Worm (Caenorhabditis elegans) whole organism, young adult: Measurements from ENCODE around the gene srsx-31.

ENCODE experiments used
- B0019.2 ChIP-seq: fragments of 200-800 bp; sonication (Bioruptor generic); conservative IDR thresholded peaks from 2 replicates; pipeline ENCODE4 v1.3.6; 2022; ENCODE audit warnings: missing genetic modification reagents, missing genetic modification characterization, missing compliant biosample characterization
- B0336.3 ChIP-seq: fragments of 200-800 bp; sonication (Bioruptor generic); IDR thresholded peaks from 2 replicates; pipeline ENCODE4 v1.3.6; 2022; ENCODE audit warnings: missing genetic modification characterization, missing compliant biosample characterization
- C06A6.2 ChIP-seq: fragments of 200-800 bp; sonication (Bioruptor generic); conservative IDR thresholded peaks from 2 replicates; pipeline ENCODE4 v1.3.6; 2022; ENCODE audit warnings: missing genetic modification characterization, missing compliant biosample characterization
- C17E4.6 ChIP-seq: fragments of 200-800 bp; sonication (Bioruptor generic); IDR thresholded peaks from 2 replicates; pipeline ENCODE4 v1.3.6; 2022; ENCODE audit warnings: missing genetic modification reagents, missing genetic modification characterization, missing compliant biosample characterization
- F39B2.1 ChIP-seq: fragments of 200-800 bp; sonication (Bioruptor generic); IDR thresholded peaks from 2 replicates; pipeline ENCODE4 v1.3.6; 2022; ENCODE audit warnings: missing genetic modification reagents, missing genetic modification characterization, missing compliant biosample characterization
- K12H6.12 ChIP-seq: fragments of 200-800 bp; sonication (Bioruptor generic); optimal IDR thresholded peaks from 2 replicates; lab custom pipeline; 2018; ENCODE audit warnings: mild to moderate bottlenecking, missing genetic modification characterization, missing compliant biosample characterization
- Y53F4B.3 ChIP-seq: fragments of 200-800 bp; sonication (Bioruptor generic); IDR thresholded peaks from 2 replicates; pipeline ENCODE4 v1.3.6; 2022; ENCODE audit warnings: missing genetic modification reagents, missing genetic modification characterization, missing compliant biosample characterization
- Y67H2A.10 ChIP-seq: fragments of 200-800 bp; sonication (Bioruptor generic); conservative IDR thresholded peaks from 2 replicates; pipeline ENCODE4 v1.3.6; 2022; ENCODE audit warnings: missing genetic modification reagents, missing genetic modification characterization, missing compliant biosample characterization
- ZK185.1 ChIP-seq: sonication (generic microtip); optimal IDR thresholded peaks from 2 replicates; lab custom pipeline; 2016; ENCODE audit warnings: mild to moderate bottlenecking, missing genetic modification characterization, missing compliant biosample characterization; ENCODE audit not compliant: poor library complexity, severe bottlenecking
- ama-1 ChIP-seq, 3 experiments: fragments of 150-350 bp in 1 of 3; sonication (generic microtip) in 2 of 3; optimal IDR thresholded peaks; 2 replicates each; lab custom pipeline; 2014 to 2018; ENCODE audit warnings: missing biosample characterization in 2 of 3, missing genetic modification characterization in 2 of 3, missing genetic modification reagents in 2 of 3
- athp-1 ChIP-seq: sonication (generic microtip); optimal IDR thresholded peaks from 2 replicates; lab custom pipeline; 2017; ENCODE audit warnings: mild to moderate bottlenecking, missing genetic modification characterization, missing compliant biosample characterization
- attf-3 ChIP-seq: fragments of 200-800 bp; sonication (Bioruptor generic); conservative IDR thresholded peaks from 2 replicates; pipeline ENCODE4 v1.3.6; 2022; ENCODE audit warnings: missing genetic modification reagents, missing genetic modification characterization, missing compliant biosample characterization
- attf-6 ChIP-seq: fragments of 200-800 bp; sonication (Bioruptor generic); IDR thresholded peaks from 2 replicates; pipeline ENCODE4 v1.3.6; 2022; ENCODE audit warnings: missing genetic modification reagents, missing genetic modification characterization, missing compliant biosample characterization
- cebp-2 ChIP-seq: fragments of 200-800 bp; sonication (Bioruptor generic); IDR thresholded peaks from 2 replicates; pipeline ENCODE4 v1.3.6; 2022; ENCODE audit warnings: missing genetic modification characterization, missing compliant biosample characterization
- ceh-100 ChIP-seq: fragments of 200-800 bp; sonication (Bioruptor generic); IDR thresholded peaks from 2 replicates; pipeline ENCODE4 v1.3.6; 2022; ENCODE audit warnings: missing genetic modification reagents, missing genetic modification characterization, missing compliant biosample characterization
- ceh-27 ChIP-seq: fragments of 200-800 bp; sonication (Bioruptor generic); optimal IDR thresholded peaks from 2 replicates; lab custom pipeline; 2018; ENCODE audit warnings: mild to moderate bottlenecking, missing genetic modification characterization, moderate library complexity, missing compliant biosample characterization
- ceh-40 ChIP-seq: fragments of 200-800 bp; sonication (Bioruptor generic); IDR thresholded peaks from 2 replicates; pipeline ENCODE4 v1.3.6; 2022; ENCODE audit warnings: missing genetic modification characterization, missing compliant biosample characterization
- ceh-58 ChIP-seq: fragments of 200-800 bp; sonication (Bioruptor generic); IDR thresholded peaks from 2 replicates; pipeline ENCODE4 v1.3.6; 2022; ENCODE audit warnings: missing genetic modification characterization, missing compliant biosample characterization
- ceh-91 ChIP-seq: fragments of 200-800 bp; sonication (Bioruptor generic); IDR thresholded peaks from 2 replicates; pipeline ENCODE4 v1.3.6; 2022; ENCODE audit warnings: missing genetic modification reagents, missing genetic modification characterization, missing compliant biosample characterization
- chd-7 ChIP-seq: sonication (generic microtip); optimal IDR thresholded peaks from 2 replicates; lab custom pipeline; 2016; ENCODE audit warnings: mild to moderate bottlenecking, missing genetic modification characterization, moderate library complexity, missing compliant biosample characterization
- dox-1 ChIP-seq: fragments of 200-800 bp; sonication (Bioruptor generic); IDR thresholded peaks from 2 replicates; pipeline ENCODE4 v1.3.6; 2022; ENCODE audit warnings: missing genetic modification reagents, missing genetic modification characterization, missing compliant biosample characterization
- dpff-1 ChIP-seq: sonication (generic microtip); optimal IDR thresholded peaks from 2 replicates; lab custom pipeline; 2017; ENCODE audit warnings: mild to moderate bottlenecking, missing genetic modification characterization, missing compliant biosample characterization
- efl-1 ChIP-seq: fragments of 150-350 bp; optimal IDR thresholded peaks from 2 replicates; lab custom pipeline; 2014; ENCODE audit warnings: missing biosample characterization, missing genetic modification reagents, missing genetic modification characterization
- egl-44 ChIP-seq: fragments of 200-800 bp; sonication (Bioruptor generic); IDR thresholded peaks from 2 replicates; pipeline ENCODE4 v1.3.6; 2022; ENCODE audit warnings: missing genetic modification reagents, missing genetic modification characterization, missing compliant biosample characterization
- egrh-3 ChIP-seq: fragments of 200-800 bp; sonication (Bioruptor generic); IDR thresholded peaks from 2 replicates; pipeline ENCODE4 v1.3.6; 2022; ENCODE audit warnings: missing genetic modification reagents, missing genetic modification characterization, missing compliant biosample characterization
- ekl-4 ChIP-seq: fragments of 200-800 bp; sonication (Bioruptor generic); IDR thresholded peaks from 2 replicates; pipeline ENCODE4 v1.3.6; 2022; ENCODE audit warnings: missing genetic modification reagents, missing genetic modification characterization, missing compliant biosample characterization
- ets-4 ChIP-seq: fragments of 200-800 bp; sonication (Bioruptor generic); optimal IDR thresholded peaks from 2 replicates; lab custom pipeline; 2018; ENCODE audit warnings: mild to moderate bottlenecking, missing genetic modification characterization, missing compliant biosample characterization
- hmg-20 ChIP-seq: fragments of 200-800 bp; sonication (Bioruptor generic); IDR thresholded peaks from 2 replicates; pipeline ENCODE4 v1.3.6; 2022; ENCODE audit warnings: missing genetic modification reagents, missing genetic modification characterization, missing compliant biosample characterization
- hrde-1 ChIP-seq: sonication (generic microtip); optimal IDR thresholded peaks from 2 replicates; lab custom pipeline; 2016; ENCODE audit warnings: missing genetic modification characterization, mild to moderate bottlenecking, missing compliant biosample characterization, moderate library complexity, missing genotype, missing genetic modification reagents, borderline replicate concordance
- hsf-1 ChIP-seq: fragments of 200-800 bp; sonication (Bioruptor generic); IDR thresholded peaks from 2 replicates; pipeline ENCODE4 v1.3.6; 2022; ENCODE audit warnings: missing genetic modification reagents, missing genetic modification characterization, missing compliant biosample characterization
- lag-1 ChIP-seq: fragments of 200-800 bp; sonication (Bioruptor generic); IDR thresholded peaks from 2 replicates; pipeline ENCODE4 v1.3.6; 2022; ENCODE audit warnings: missing genetic modification reagents, missing genetic modification characterization, missing compliant biosample characterization
- let-607 ChIP-seq, 2 experiments: fragments of 200-800 bp in 1 of 2; sonication (Bioruptor generic) in 1 of 2; sonication (generic microtip) in 1 of 2; optimal IDR thresholded peaks; 2 replicates each; lab custom pipeline; 2016 to 2018; ENCODE audit warnings: mild to moderate bottlenecking in 2 of 2, missing compliant biosample characterization in 2 of 2, missing genetic modification characterization in 2 of 2, moderate library complexity in 2 of 2, missing genotype in 1 of 2
- lin-35 ChIP-seq, 3 experiments: fragments of 150-350 bp in 2 of 3; sonication (generic microtip) in 1 of 3; optimal IDR thresholded peaks; 2 replicates each; lab custom pipeline; 2014 to 2018; ENCODE audit warnings: missing biosample characterization in 3 of 3, missing genetic modification characterization in 3 of 3, missing genetic modification reagents in 3 of 3
- lin-54 ChIP-seq: fragments of 200-800 bp; sonication (Bioruptor generic); optimal IDR thresholded peaks from 2 replicates; lab custom pipeline; 2018; ENCODE audit warnings: mild to moderate bottlenecking, missing genetic modification characterization, missing compliant biosample characterization
- lsl-1 ChIP-seq: fragments of 200-800 bp; sonication (Bioruptor generic); optimal IDR thresholded peaks from 2 replicates; lab custom pipeline; 2018; ENCODE audit warnings: mild to moderate bottlenecking, missing genetic modification characterization, moderate library complexity, missing compliant biosample characterization
- lsy-27 ChIP-seq: sonication (generic microtip); optimal IDR thresholded peaks from 2 replicates; lab custom pipeline; 2017; ENCODE audit warnings: missing genetic modification characterization, mild to moderate bottlenecking, missing compliant biosample characterization, antibody characterized with exemption, missing genotype, borderline replicate concordance; ENCODE audit not compliant: insufficient read depth
- madf-3 ChIP-seq: fragments of 200-800 bp; sonication (Bioruptor generic); IDR thresholded peaks from 2 replicates; pipeline ENCODE4 v1.3.6; 2022; ENCODE audit warnings: missing genetic modification reagents, missing genetic modification characterization, missing compliant biosample characterization
- madf-6 ChIP-seq: fragments of 200-800 bp; sonication (Bioruptor generic); IDR thresholded peaks from 2 replicates; pipeline ENCODE4 v1.3.6; 2022; ENCODE audit warnings: missing genetic modification reagents, missing genetic modification characterization, missing compliant biosample characterization
- nhr-80 ChIP-seq: sonication (generic microtip); optimal IDR thresholded peaks from 2 replicates; lab custom pipeline; 2016; ENCODE audit warnings: missing genetic modification characterization, missing compliant biosample characterization
- pbrm-1 ChIP-seq: fragments of 200-800 bp; sonication (Bioruptor generic); IDR thresholded peaks from 2 replicates; pipeline ENCODE4 v1.3.6; 2022; ENCODE audit warnings: missing genetic modification reagents, missing genetic modification characterization, missing compliant biosample characterization
- rec-8 ChIP-seq, 2 experiments: sonication (generic microtip); optimal IDR thresholded peaks; 2 replicates each; lab custom pipeline; 2016; ENCODE audit warnings: mild to moderate bottlenecking in 2 of 2, missing genetic modification characterization in 2 of 2, missing genetic modification reagents in 2 of 2, missing genotype in 2 of 2, missing biosample characterization in 1 of 2, missing compliant biosample characterization in 1 of 2, moderate library complexity in 1 of 2
- sdz-38 ChIP-seq: sonication (generic microtip); optimal IDR thresholded peaks from 2 replicates; lab custom pipeline; 2016; ENCODE audit warnings: missing genotype, missing genetic modification characterization, missing compliant biosample characterization
- snpc-1.3 ChIP-seq: sonication (generic microtip); optimal IDR thresholded peaks from 2 replicates; lab custom pipeline; 2017; ENCODE audit warnings: missing genetic modification characterization, mild to moderate bottlenecking, missing compliant biosample characterization, antibody characterized with exemption, moderate library complexity, missing genotype, missing genetic modification reagents; ENCODE audit not compliant: insufficient read depth
- somi-1 ChIP-seq: fragments of 200-800 bp; sonication (Bioruptor generic); optimal IDR thresholded peaks from 2 replicates; lab custom pipeline; 2018; ENCODE audit warnings: mild to moderate bottlenecking, missing genetic modification characterization, missing compliant biosample characterization
- tlf-1 ChIP-seq: fragments of 200-800 bp; sonication (Bioruptor generic); optimal IDR thresholded peaks from 2 replicates; lab custom pipeline; 2018; ENCODE audit warnings: mild to moderate bottlenecking, missing genetic modification characterization, missing compliant biosample characterization
- unc-62 ChIP-seq: fragments of 150-350 bp; optimal IDR thresholded peaks from 2 replicates; lab custom pipeline; 2014; ENCODE audit warnings: missing biosample characterization, missing genetic modification reagents, missing genetic modification characterization
- ztf-28 ChIP-seq: fragments of 200-800 bp; sonication (Bioruptor generic); IDR thresholded peaks from 2 replicates; pipeline ENCODE4 v1.3.6; 2022; ENCODE audit warnings: missing genetic modification reagents, missing genetic modification characterization, missing compliant biosample characterization

srsx-31 gene

DNA sequence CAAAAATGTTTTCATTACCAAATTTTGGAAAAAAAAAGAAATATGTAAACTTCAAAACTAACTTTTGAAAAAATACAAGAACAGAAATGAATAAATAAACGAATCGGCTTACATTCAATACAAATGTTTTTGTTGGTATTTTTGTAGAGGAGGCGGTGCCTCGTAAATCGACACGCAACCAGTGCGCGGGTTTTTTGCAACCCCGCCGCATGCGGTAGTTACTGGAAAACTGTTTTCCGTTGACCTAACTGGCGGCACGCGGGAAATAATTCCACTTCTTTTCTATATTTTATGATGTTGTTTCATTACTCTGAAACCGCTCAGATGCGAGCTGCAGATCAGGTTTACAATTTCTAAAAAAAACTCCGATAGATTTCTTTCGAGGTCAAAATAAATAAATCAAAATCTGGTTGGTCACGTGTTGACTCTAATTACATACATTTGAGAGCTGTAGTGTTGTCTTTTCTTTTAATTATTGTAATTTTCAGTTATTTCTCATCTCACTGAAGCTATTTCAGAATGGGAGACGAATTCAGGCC lies 15.6 kb downstream of the srsx-31 start, which contains the start of the genes dvc-1 and ima-1 (continued):
- TF ChIP-seq C06A6.2 (GFP tag; lab: Robert Waterston, UW) (no peak), Y53F4B.3 (GFP tag; lab: Robert Waterston, UW) (no peak), C17E4.6 (GFP tag; lab: Robert Waterston, UW) (peak; percentile 93), somi-1 (GFP tag; lab: Kevin White, UChicago) (no peak), Y67H2A.10 (peak; percentile 77), tlf-1 (GFP tag; lab: Kevin White, UChicago) (peak; percentile 89), efl-1 (GFP tag; lab: Kevin White, UChicago) (peak; percentile 99), attf-6 (GFP tag; lab: Robert Waterston, UW) (peak; percentile 51; the same call in 1 of the 2 replicates), unc-62 (no peak), ceh-27 (GFP tag; lab: Kevin White, UChicago) (peak; percentile 38), egl-44 (GFP tag; lab: Robert Waterston, UW) (no peak), madf-6 (GFP tag; lab: Robert Waterston, UW) (peak; percentile 98), K12H6.12 (tag; lab: Kevin White, UChicago) (peak; percentile 32), snpc-1.3 (tag; lab: Kevin White, UChicago) (no peak), ceh-91 (peak; percentile 94), let-607 (tag; optimal IDR thresholded peaks at IDR 0.05; lab: Kevin White, UChicago) (no peak), madf-3 (peak; percentile 92), ceh-100 (peak; percentile 86), ama-1 (optimal IDR thresholded peaks at IDR 0.05; lab: Kevin White, UChicago) (no peak), ama-1 (GFP tag; optimal IDR thresholded peaks at IDR 0.05; lab: Kevin White, UChicago) (no peak), ztf-28 (GFP tag; lab: Robert Waterston, UW) (0 out of 2 replicates have a peak, but pooled peaks have one; percentile 43), ceh-40 (GFP tag; lab: Robert Waterston, UW) (0 out of 2 replicates have a peak, but pooled peaks have one; percentile 41), lag-1 (no peak), F39B2.1 (GFP tag; lab: Robert Waterston, UW) (peak; percentile 67; the same call in 1 of the 2 replicates), ekl-4 (peak; percentile 84), lsl-1 (GFP tag; lab: Kevin White, UChicago) (peak; percentile 81), dpff-1 (tag; lab: Kevin White, UChicago) (no peak), lin-54 (GFP tag; lab: Kevin White, UChicago) (peak; percentile 84), hmg-20 (GFP tag; lab: Robert Waterston, UW) (no peak), lin-35 (GFP tag; optimal IDR thresholded peaks at IDR 0.05; lab: Kevin White, UChicago) (peak; percentile 8 to 59 (median 43)), cebp-2 (GFP tag; lab: Robert Waterston, UW) (no peak), dox-1 (peak; percentile 95), hrde-1 (tag; lab: Kevin White, UChicago) (peak; percentile 35), B0019.2 (peak; percentile 69), nhr-80 (peak; percentile 45), B0336.3 (GFP tag; lab: Robert Waterston, UW) (peak; percentile 92), sdz-38 (no peak), attf-3 (GFP tag; lab: Robert Waterston, UW) (peak; percentile 60; the same call in 1 of the 2 replicates), athp-1 (tag; lab: Kevin White, UChicago) (peak; percentile 80), pbrm-1 (GFP tag; lab: Robert Waterston, UW) (peak; percentile 60), hsf-1 (GFP tag; lab: Robert Waterston, UW) (peak; percentile 85; the same call in 1 of the 2 replicates), ets-4 (no peak), ceh-58 (no peak), lsy-27 (tag; lab: Kevin White, UChicago) (no peak), ZK185.1 (no peak), egrh-3 (GFP tag; lab: Robert Waterston, UW) (peak; percentile 48; the same call in 1 of the 2 replicates), rec-8 (tag; optimal IDR thresholded peaks at IDR 0.05; lab: Kevin White, UChicago) (no peak), chd-7 (tag; lab: Kevin White, UChicago) (no peak)
